Fruit fly (Drosophila melanogaster): ENCODE data around the gene Tak1.

Tak1 gene

dm6 chrX:20524754-20525236 is at the start of gene Tak1 (continued):
- peak; percentile 99 for TF ChIP-seq CTCF (GFP tag; optimal IDR thresholded peaks at IDR 0.05)
- TF ChIP-seq sna (GFP tag; IDR thresholded peaks at IDR 0.05; ENCODE audit: partially characterized antibody), result peak; percentile 84; the same call in 1 of the 2 replicates
- TF ChIP-seq CG1233 (GFP tag; optimal IDR thresholded peaks at IDR 0.05), result peak; percentile 48
- no peak for TF ChIP-seq Tbp (GFP tag; optimal IDR thresholded peaks at IDR 0.05)
- no peak for TF ChIP-seq CG6683 (GFP tag; optimal IDR thresholded peaks at IDR 0.05)
- TF ChIP-seq CG9876 (GFP tag; optimal IDR thresholded peaks at IDR 0.05), result peak; percentile 54
- TF ChIP-seq bowl (GFP tag; IDR thresholded peaks at IDR 0.05), result no peak
- no peak for TF ChIP-seq abd-A (tag; optimal IDR thresholded peaks at IDR 0.05)
- TF ChIP-seq Sox100B (GFP tag; optimal IDR thresholded peaks at IDR 0.05), result no peak
- TF ChIP-seq CG8478 (optimal IDR thresholded peaks at IDR 0.05), result no peak
- peak; percentile 50 for TF ChIP-seq NfI (GFP tag; optimal IDR thresholded peaks at IDR 0.05)
- TF ChIP-seq CG17802 (tag; optimal IDR thresholded peaks at IDR 0.05), result peak; percentile 89
- no peak for TF ChIP-seq Drgx (GFP tag; IDR thresholded peaks at IDR 0.05)
- TF ChIP-seq CG2875 (GFP tag; optimal IDR thresholded peaks at IDR 0.05), result peak; percentile 20
- peak; percentile 39 for TF ChIP-seq CG15601 (tag; optimal IDR thresholded peaks at IDR 0.05)
- TF ChIP-seq oc (tag; optimal IDR thresholded peaks at IDR 0.05), result no peak
- peak; percentile 8 to 19 for TF ChIP-seq Hr51 (GFP tag; optimal IDR thresholded peaks at IDR 0.05)
- peak; percentile 35 for TF ChIP-seq CG17359 (tag; optimal IDR thresholded peaks at IDR 0.05)
- TF ChIP-seq CG6791 (GFP tag; IDR thresholded peaks at IDR 0.05; ENCODE audit: partially characterized antibody), result peak; percentile 76
- peak; percentile 46 for TF ChIP-seq CG17912 (GFP tag; optimal IDR thresholded peaks at IDR 0.05)
- peak; percentile 58 for TF ChIP-seq E2f2 (GFP tag; IDR thresholded peaks at IDR 0.05)
- 0 out of 2 replicates have a peak, but pooled peaks have one; percentile 19 for TF ChIP-seq CG2129 (GFP tag; IDR thresholded peaks at IDR 0.05; ENCODE audit: partially characterized antibody)
- peak; percentile 73 for TF ChIP-seq Aef1 (GFP tag; IDR thresholded peaks at IDR 0.05)
- TF ChIP-seq CG17328 (GFP tag; IDR thresholded peaks at IDR 0.05), result 0 out of 2 replicates have a peak, but pooled peaks have one; percentile 29
- TF ChIP-seq HmgD (GFP tag; optimal IDR thresholded peaks at IDR 0.05), result peak; percentile 19
- no peak for TF ChIP-seq slp2 (GFP tag; optimal IDR thresholded peaks at IDR 0.05)
- peak; percentile 69; the same call in 2 of the 3 replicates for TF ChIP-seq dysf (GFP tag; IDR thresholded peaks at IDR 0.05)
- peak; percentile 48 for TF ChIP-seq CG34376 (GFP tag; optimal IDR thresholded peaks at IDR 0.05)
- TF ChIP-seq danr (GFP tag; IDR thresholded peaks at IDR 0.05), result no peak
- peak; percentile 40 for TF ChIP-seq dmrt11E (tag; optimal IDR thresholded peaks at IDR 0.05)
- TF ChIP-seq bcd (GFP tag; optimal IDR thresholded peaks at IDR 0.05), result peak; percentile 58
- no peak for TF ChIP-seq CG11723 (GFP tag; optimal IDR thresholded peaks at IDR 0.05)
- TF ChIP-seq Trl (optimal IDR thresholded peaks at IDR 0.05), result no peak
- TF ChIP-seq Trl (GFP tag; optimal IDR thresholded peaks at IDR 0.05), result peak; percentile 51
- TF ChIP-seq gsb (GFP tag; IDR thresholded peaks at IDR 0.05), result peak; percentile 31; the same call in 1 of the 2 replicates
- TF ChIP-seq crp (GFP tag; optimal IDR thresholded peaks at IDR 0.05), result no peak
- peak; percentile 12 for TF ChIP-seq HHEX (GFP tag; optimal IDR thresholded peaks at IDR 0.05)
- TF ChIP-seq CG32767 (GFP tag; IDR thresholded peaks at IDR 0.05), result no peak
- peak; percentile 75 for TF ChIP-seq Scr (GFP tag; IDR thresholded peaks at IDR 0.05; ENCODE audit: partially characterized antibody)
- 0 out of 2 replicates have a peak, but pooled peaks have one; percentile 24 for TF ChIP-seq CG11696 (GFP tag; IDR thresholded peaks at IDR 0.05)
- no peak for TF ChIP-seq CG3838 (GFP tag; optimal IDR thresholded peaks at IDR 0.05)
- TF ChIP-seq CG1792 (GFP tag; optimal IDR thresholded peaks at IDR 0.05), result peak; percentile 43
- no peak for TF ChIP-seq CG10431 (GFP tag; optimal IDR thresholded peaks at IDR 0.05)
- no peak for TF ChIP-seq h (optimal IDR thresholded peaks at IDR 0.05)
- TF ChIP-seq Ada2b (GFP tag; IDR thresholded peaks at IDR 0.05), result peak; percentile 27; the same call in 1 of the 2 replicates
- no peak for TF ChIP-seq ac (GFP tag; optimal IDR thresholded peaks at IDR 0.05)
- TF ChIP-seq CG10274 (GFP tag; optimal IDR thresholded peaks at IDR 0.05), result no peak
- peak; percentile 40 for TF ChIP-seq CG18619 (GFP tag; optimal IDR thresholded peaks at IDR 0.05)
- TF ChIP-seq Neu2 (GFP tag; optimal IDR thresholded peaks at IDR 0.05; ENCODE audit: borderline replicate concordance), result no peak
- no peak for TF ChIP-seq peb (GFP tag; IDR thresholded peaks at IDR 0.05)
- peak; percentile 64; the same call in 1 of the 3 replicates for TF ChIP-seq Dbx (GFP tag; IDR thresholded peaks at IDR 0.05)
